Fruit fly (Drosophila melanogaster): ENCODE measurements around the gene TAF1B.
A peak's percentile ranks its signal among the peaks of the same experiment; 100 is the strongest.

TAF1B gene

dm6 chr3R:10097531-10098295 is 46.3 kb downstream of the TAF1B start (continued):
- TF ChIP-seq CG4282 (GFP tag; optimal IDR thresholded peaks at IDR 0.05) (no peak), CG1792 (GFP tag; optimal IDR thresholded peaks at IDR 0.05) (peak; percentile 33), CG11093 (GFP tag; IDR thresholded peaks at IDR 0.05) (no peak), Dref (GFP tag; IDR thresholded peaks at IDR 0.05) (no peak), E2f2 (GFP tag; IDR thresholded peaks at IDR 0.05) (peak; percentile 32; the same call in 1 of the 2 replicates), usp (GFP tag; optimal IDR thresholded peaks at IDR 0.05) (no peak), CG9437 (GFP tag; optimal IDR thresholded peaks at IDR 0.05) (peak; percentile 69), CG18262 (tag; optimal IDR thresholded peaks at IDR 0.05) (peak; percentile 59), CG1603 (tag; optimal IDR thresholded peaks at IDR 0.05) (peak; percentile 53), B-H1 (GFP tag; IDR thresholded peaks at IDR 0.05) (peak; percentile 50; the same call in 1 of the 3 replicates), CG7357 (GFP tag; IDR thresholded peaks at IDR 0.05) (peak; percentile 63), CG6813 (GFP tag; optimal IDR thresholded peaks at IDR 0.05) (peak; percentile 64), H2.0 (GFP tag; IDR thresholded peaks at IDR 0.05) (peak; percentile 61), Dad (GFP tag; optimal IDR thresholded peaks at IDR 0.05) (no peak), gcm2 (GFP tag; optimal IDR thresholded peaks at IDR 0.05) (peak; percentile 27), CG10366 (GFP tag; IDR thresholded peaks at IDR 0.05) (peak; percentile 42; the same call in 1 of the 2 replicates), Asciz (GFP tag; optimal IDR thresholded peaks at IDR 0.05) (peak; percentile 55), tna (GFP tag; IDR thresholded peaks at IDR 0.05; ENCODE audit: partially characterized antibody) (no peak), CG1647 (GFP tag; optimal IDR thresholded peaks at IDR 0.05) (peak; percentile 11), CG2120 (GFP tag; optimal IDR thresholded peaks at IDR 0.05) (peak; percentile 90), crc (GFP tag; optimal IDR thresholded peaks at IDR 0.05) (peak; percentile 10), shn (GFP tag; optimal IDR thresholded peaks at IDR 0.05) (peak; percentile 57), Eip74EF (GFP tag; optimal IDR thresholded peaks at IDR 0.05) (peak in 1 of 2 experiments; percentile 80), Spps (tag; optimal IDR thresholded peaks at IDR 0.05) (no peak), Atf-2 (GFP tag; optimal IDR thresholded peaks at IDR 0.05) (peak; percentile 43), CG13894 (tag; optimal IDR thresholded peaks at IDR 0.05) (peak; percentile 56), CG12299 (tag; optimal IDR thresholded peaks at IDR 0.05) (peak; percentile 32), Blimp-1 (GFP tag; optimal IDR thresholded peaks at IDR 0.05) (peak; percentile 51), Deaf1 (tag; optimal IDR thresholded peaks at IDR 0.05) (peak; percentile 68), CG10462 (GFP tag; optimal IDR thresholded peaks at IDR 0.05) (peak; percentile 13), otp (GFP tag; IDR thresholded peaks at IDR 0.05) (no peak), CG31441 (GFP tag; IDR thresholded peaks at IDR 0.05) (peak; percentile 68), zfh1 (GFP tag; IDR thresholded peaks at IDR 0.05) (peak; percentile 53; the same call in 2 of the 3 replicates), NC2α (GFP tag; optimal IDR thresholded peaks at IDR 0.05) (no peak), aop (GFP tag; IDR thresholded peaks at IDR 0.05) (no peak), nerfin-1 (tag; optimal IDR thresholded peaks at IDR 0.05) (peak; percentile 24), CG33557 (GFP tag; optimal IDR thresholded peaks at IDR 0.05) (no peak), CG7963 (GFP tag; IDR thresholded peaks at IDR 0.05; ENCODE audit: partially characterized antibody) (no peak), CG33213 (GFP tag; optimal IDR thresholded peaks at IDR 0.05) (no peak), gfzf (GFP tag; optimal IDR thresholded peaks at IDR 0.05) (no peak), CG14050 (GFP tag; IDR thresholded peaks at IDR 0.05) (peak; percentile 34; the same call in 1 of the 3 replicates), wek (GFP tag; optimal IDR thresholded peaks at IDR 0.05) (peak; percentile 39), CG9797 (GFP tag; optimal IDR thresholded peaks at IDR 0.05) (no peak), gsb (GFP tag; IDR thresholded peaks at IDR 0.05) (peak; percentile 55; the same call in 1 of the 2 replicates), ssp (GFP tag; IDR thresholded peaks at IDR 0.05) (no peak), CG12659 (GFP tag; optimal IDR thresholded peaks at IDR 0.05) (peak; percentile 67), CG16779 (GFP tag; IDR thresholded peaks at IDR 0.05) (peak; percentile 59; the same call in 1 of the 2 replicates), Oaz (GFP tag; IDR thresholded peaks at IDR 0.05) (no peak; the same call in 1 of the 2 replicates), bigmax (GFP tag; optimal IDR thresholded peaks at IDR 0.05) (no peak)
